Fruit fly (Drosophila melanogaster): ENCODE measurements around the gene PIG-H.

PIG-H gene

dm6 chr3R:8007595-8008255, 8.1 kb downstream of the PIG-H start, which contains the start of gene CG2767 (continued):
- TF ChIP-seq scrt (GFP tag; optimal IDR thresholded peaks at IDR 0.05) (peak; percentile 85), CG4424 (GFP tag; optimal IDR thresholded peaks at IDR 0.05) (no peak), CG5953 (GFP tag; IDR thresholded peaks at IDR 0.05) (no peak), CG32772 (GFP tag; IDR thresholded peaks at IDR 0.05) (no peak), CG1792 (GFP tag; optimal IDR thresholded peaks at IDR 0.05) (no peak), CG12104 (GFP tag; optimal IDR thresholded peaks at IDR 0.05) (no peak), ato (GFP tag; IDR thresholded peaks at IDR 0.05; ENCODE audit: partially characterized antibody) (no peak), pros (GFP tag; optimal IDR thresholded peaks at IDR 0.05) (peak; percentile 16), ab (GFP tag; optimal IDR thresholded peaks at IDR 0.05) (no peak), Side (GFP tag; optimal IDR thresholded peaks at IDR 0.05) (no peak), rib (GFP tag; IDR thresholded peaks at IDR 0.05) (no peak), Trl (optimal IDR thresholded peaks at IDR 0.05) (no peak), Trl (GFP tag; optimal IDR thresholded peaks at IDR 0.05) (no peak), CG2129 (GFP tag; IDR thresholded peaks at IDR 0.05; ENCODE audit: partially characterized antibody) (no peak), CG8359 (GFP tag; optimal IDR thresholded peaks at IDR 0.05; ENCODE audit: borderline replicate concordance) (no peak), bowl (GFP tag; IDR thresholded peaks at IDR 0.05) (no peak), CG3281 (GFP tag; optimal IDR thresholded peaks at IDR 0.05) (no peak), zfh1 (GFP tag; IDR thresholded peaks at IDR 0.05) (no peak), CG6765 (GFP tag; optimal IDR thresholded peaks at IDR 0.05) (no peak), CG10321 (GFP tag; IDR thresholded peaks at IDR 0.05) (no peak), prd (optimal IDR thresholded peaks at IDR 0.05) (no peak), prd (GFP tag; IDR thresholded peaks at IDR 0.05) (no peak), Usf (GFP tag; optimal IDR thresholded peaks at IDR 0.05) (no peak), en (GFP tag; optimal IDR thresholded peaks at IDR 0.05) (no peak), schlank (tag; optimal IDR thresholded peaks at IDR 0.05) (no peak), Awh (GFP tag; IDR thresholded peaks at IDR 0.05) (no peak), CG11723 (GFP tag; optimal IDR thresholded peaks at IDR 0.05) (no peak), Tbp (GFP tag; optimal IDR thresholded peaks at IDR 0.05) (no peak), ems (GFP tag; optimal IDR thresholded peaks at IDR 0.05) (no peak), gem (tag; optimal IDR thresholded peaks at IDR 0.05) (no peak), CG8089 (GFP tag; optimal IDR thresholded peaks at IDR 0.05) (no peak), CG6854 (GFP tag; optimal IDR thresholded peaks at IDR 0.05) (no peak), Bgb (GFP tag; IDR thresholded peaks at IDR 0.05; ENCODE audit: partially characterized antibody) (peak; percentile 11; the same call in 1 of the 2 replicates), stwl (tag; optimal IDR thresholded peaks at IDR 0.05) (no peak), emc (GFP tag; optimal IDR thresholded peaks at IDR 0.05) (no peak), btn (GFP tag; optimal IDR thresholded peaks at IDR 0.05) (no peak), seq (GFP tag; IDR thresholded peaks at IDR 0.05) (no peak), CG4707 (GFP tag; optimal IDR thresholded peaks at IDR 0.05) (no peak), CG10543 (GFP tag; optimal IDR thresholded peaks at IDR 0.05) (no peak), Nf-YC (tag; optimal IDR thresholded peaks at IDR 0.05) (peak; percentile 78), Ssrp (tag; optimal IDR thresholded peaks at IDR 0.05) (no peak), CG15601 (tag; optimal IDR thresholded peaks at IDR 0.05) (peak; percentile 73), Dip2 (GFP tag; IDR thresholded peaks at IDR 0.05) (no peak), sd (tag; optimal IDR thresholded peaks at IDR 0.05) (no peak), YL-1 (GFP tag; optimal IDR thresholded peaks at IDR 0.05) (peak; percentile 12), CG18476 (GFP tag; optimal IDR thresholded peaks at IDR 0.05) (no peak), dimm (GFP tag; IDR thresholded peaks at IDR 0.05) (no peak), Hand (GFP tag; optimal IDR thresholded peaks at IDR 0.05) (no peak), CG31365 (tag; optimal IDR thresholded peaks at IDR 0.05) (no peak), CG16863 (GFP tag; optimal IDR thresholded peaks at IDR 0.05) (no peak), al (GFP tag; IDR thresholded peaks at IDR 0.05) (no peak)

All from whole organism, embryonic.